Worm (Caenorhabditis elegans): Measurements from ENCODE around the gene gmeb-3.
A peak's percentile ranks its signal among the peaks of the same experiment; 100 is the strongest.

DNA sequence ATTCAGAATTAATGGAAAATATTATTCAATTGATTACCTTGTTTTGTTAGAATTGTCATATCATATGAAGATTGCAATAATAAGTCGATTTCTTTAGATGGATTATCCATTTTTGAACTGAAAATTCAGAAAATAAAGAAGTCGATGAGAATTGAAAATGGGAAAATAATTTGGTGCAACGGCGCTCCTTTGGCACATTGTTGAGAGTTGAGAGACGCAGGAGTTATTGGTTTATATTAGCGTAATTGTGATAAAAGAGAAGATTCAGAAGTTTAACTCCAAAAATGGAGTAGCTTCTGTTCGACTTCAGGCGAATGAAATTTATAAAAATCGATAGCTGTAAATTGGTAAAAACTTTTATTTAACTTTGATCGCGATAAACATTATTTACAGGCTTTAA is 48.7 kb upstream of the gmeb-3 start, which contains the start of gene C14B1.8:
- TF ChIP-seq nhr-12 (tag; optimal IDR thresholded peaks at IDR 0.05): no peak
- no peak for TF ChIP-seq ceh-82 (tag; optimal IDR thresholded peaks at IDR 0.05)
- no peak for TF ChIP-seq nhr-11 (tag; optimal IDR thresholded peaks at IDR 0.05)
- TF ChIP-seq nhr-237 (tag; optimal IDR thresholded peaks at IDR 0.05): no peak
- TF ChIP-seq hlh-4 (tag; optimal IDR thresholded peaks at IDR 0.05): no peak
- no peak for TF ChIP-seq unc-62 (GFP tag; optimal IDR thresholded peaks at IDR 0.05)
- TF ChIP-seq nhr-77 (tag; optimal IDR thresholded peaks at IDR 0.05): no peak
- TF ChIP-seq efl-1 (optimal IDR thresholded peaks at IDR 0.05): peak; percentile 43 to 45
- TF ChIP-seq efl-1 (GFP tag; optimal IDR thresholded peaks at IDR 0.05 in 1 of 2): peak; percentile 35 to 47
- no peak for TF ChIP-seq ces-1 (GFP tag; optimal IDR thresholded peaks at IDR 0.05)
